Worm (Caenorhabditis elegans): ENCODE measurements around the gene best-16.

best-16 gene

ce11 chrIV:7180304-7180703 is 15.3 kb downstream of the best-16 start, which contains the start of gene cest-10:
TSS of gene cest-10 (plus strand) at chrIV:7180557.
- TF ChIP-seq unc-120 (tag; optimal IDR thresholded peaks at IDR 0.05; ENCODE audit: poor library complexity, severe bottlenecking), result no peak
- no peak for TF ChIP-seq lsy-2 (tag; optimal IDR thresholded peaks at IDR 0.05)
- TF ChIP-seq nhr-28 (tag; optimal IDR thresholded peaks at IDR 0.05), result no peak
- no peak for TF ChIP-seq unc-62 (GFP tag; optimal IDR thresholded peaks at IDR 0.05)
- TF ChIP-seq drap-1 (GFP tag; optimal IDR thresholded peaks at IDR 0.05), result no peak
- TF ChIP-seq M03D4.4 (tag; optimal IDR thresholded peaks at IDR 0.05), result no peak
- TF ChIP-seq cnd-1 (tag; optimal IDR thresholded peaks at IDR 0.05), result no peak
- TF ChIP-seq tbx-8 (GFP tag; optimal IDR thresholded peaks at IDR 0.05), result no peak

DNA sequence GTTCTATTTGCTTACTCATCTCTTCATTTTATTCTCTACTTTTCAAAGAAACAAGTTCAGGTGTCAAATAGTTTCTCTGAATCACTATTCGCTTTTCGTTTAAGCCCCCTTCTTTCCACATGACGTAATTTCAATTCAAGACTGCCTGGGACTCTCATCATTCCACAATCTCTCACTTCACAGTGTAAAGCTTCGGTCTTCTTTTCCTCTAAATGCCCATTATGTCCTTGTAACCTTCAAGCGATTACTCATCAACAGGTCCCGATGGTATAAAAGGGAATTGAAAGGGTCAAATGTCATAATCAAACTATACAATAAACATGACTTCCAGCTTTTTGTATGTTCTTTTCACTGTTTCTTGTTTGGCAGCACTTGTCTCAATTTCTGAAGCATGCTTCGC is 16.7 kb downstream of the best-16 start, which contains the start of gene C42D4.3:
TSS of gene C42D4.3 (plus strand) at position 298 of the 400 bp plus-strand sequence.
- no peak for TF ChIP-seq unc-62 (GFP tag; optimal IDR thresholded peaks at IDR 0.05)
- TF ChIP-seq nhr-2 (tag; optimal IDR thresholded peaks at IDR 0.05), result no peak
- no peak for TF ChIP-seq zip-8 (tag; optimal IDR thresholded peaks at IDR 0.05)
- no peak for TF ChIP-seq ceh-39 (tag; optimal IDR thresholded peaks at IDR 0.05)
- TF ChIP-seq M03D4.4 (tag; optimal IDR thresholded peaks at IDR 0.05), result no peak
- no peak for TF ChIP-seq pha-4 (tag; optimal IDR thresholded peaks at IDR 0.05)
- no peak for TF ChIP-seq flh-1 (GFP tag; optimal IDR thresholded peaks at IDR 0.05)
- no peak for TF ChIP-seq lin-32 (GFP tag; optimal IDR thresholded peaks at IDR 0.05)
- no peak for TF ChIP-seq nhr-28 (tag; optimal IDR thresholded peaks at IDR 0.05)
- TF ChIP-seq unc-120 (tag; optimal IDR thresholded peaks at IDR 0.05; ENCODE audit: poor library complexity, severe bottlenecking), result no peak
- no peak for TF ChIP-seq lsy-2 (tag; optimal IDR thresholded peaks at IDR 0.05)
- no peak for TF ChIP-seq ces-1 (GFP tag; optimal IDR thresholded peaks at IDR 0.05)
- no peak for TF ChIP-seq nhr-76 (tag; optimal IDR thresholded peaks at IDR 0.05)
- no peak for TF ChIP-seq ztf-11 (tag; optimal IDR thresholded peaks at IDR 0.05)
- TF ChIP-seq elt-1 (tag; optimal IDR thresholded peaks at IDR 0.05; ENCODE audit: borderline replicate concordance, insufficient read depth), result no peak
- TF ChIP-seq bed-3 (GFP tag; optimal IDR thresholded peaks at IDR 0.05), result no peak
- no peak for TF ChIP-seq ceh-83 (GFP tag; optimal IDR thresholded peaks at IDR 0.05)
- TF ChIP-seq sem-2 (GFP tag; optimal IDR thresholded peaks at IDR 0.05), result no peak
- no peak for TF ChIP-seq snpc-4 (tag; optimal IDR thresholded peaks at IDR 0.05)
- no peak for TF ChIP-seq cnd-1 (tag; optimal IDR thresholded peaks at IDR 0.05)

ce11 chrIV:7176887-7177286 is 18.7 kb downstream of the best-16 start, which contains the start of gene str-44:
TSS of gene str-44 (plus strand) at chrIV:7177187.
- TF ChIP-seq M03D4.4 (tag; optimal IDR thresholded peaks at IDR 0.05), result no peak
- no peak for TF ChIP-seq unc-39 (tag; optimal IDR thresholded peaks at IDR 0.05)
- TF ChIP-seq cnd-1 (tag; optimal IDR thresholded peaks at IDR 0.05), result no peak
- TF ChIP-seq lin-32 (GFP tag; optimal IDR thresholded peaks at IDR 0.05), result no peak
- no peak for TF ChIP-seq tbx-8 (GFP tag; optimal IDR thresholded peaks at IDR 0.05)
- no peak for TF ChIP-seq nhr-237 (tag; optimal IDR thresholded peaks at IDR 0.05)
- TF ChIP-seq bed-3 (GFP tag; optimal IDR thresholded peaks at IDR 0.05), result no peak

ce11 chrIV:7175346-7175745 is 20.3 kb downstream of the best-16 start, which contains the start of gene C42D4.19:
TSS of gene C42D4.19 (plus strand) at chrIV:7175646.
- no peak for TF ChIP-seq ceh-83 (GFP tag; optimal IDR thresholded peaks at IDR 0.05)
- TF ChIP-seq ztf-11 (tag; optimal IDR thresholded peaks at IDR 0.05), result no peak
- TF ChIP-seq ham-2 (GFP tag; optimal IDR thresholded peaks at IDR 0.05), result no peak
- no peak for TF ChIP-seq tbx-8 (GFP tag; optimal IDR thresholded peaks at IDR 0.05)

ce11 chrIV:7173489-7173888 is 22.1 kb downstream of the best-16 start, which contains the start of gene str-1:
TSS of gene str-1 (plus strand) at chrIV:7173789.
- no peak for TF ChIP-seq nhr-76 (tag; optimal IDR thresholded peaks at IDR 0.05)
- no peak for TF ChIP-seq unc-62 (GFP tag; optimal IDR thresholded peaks at IDR 0.05)
- TF ChIP-seq ceh-83 (GFP tag; optimal IDR thresholded peaks at IDR 0.05), result no peak
- TF ChIP-seq cnd-1 (tag; optimal IDR thresholded peaks at IDR 0.05), result no peak
- no peak for TF ChIP-seq drap-1 (GFP tag; optimal IDR thresholded peaks at IDR 0.05)
- no peak for TF ChIP-seq nhr-28 (tag; optimal IDR thresholded peaks at IDR 0.05)
- no peak for TF ChIP-seq nhr-2 (tag; optimal IDR thresholded peaks at IDR 0.05)
- TF ChIP-seq nhr-12 (tag; optimal IDR thresholded peaks at IDR 0.05), result no peak
- TF ChIP-seq mep-1 (tag; optimal IDR thresholded peaks at IDR 0.05), result no peak
- no peak for TF ChIP-seq blmp-1 (tag; optimal IDR thresholded peaks at IDR 0.05)
- TF ChIP-seq ces-1 (GFP tag; optimal IDR thresholded peaks at IDR 0.05), result no peak
- no peak for TF ChIP-seq elt-1 (tag; optimal IDR thresholded peaks at IDR 0.05; ENCODE audit: borderline replicate concordance, insufficient read depth)
- no peak for TF ChIP-seq sem-2 (GFP tag; optimal IDR thresholded peaks at IDR 0.05)
- TF ChIP-seq unc-120 (tag; optimal IDR thresholded peaks at IDR 0.05; ENCODE audit: poor library complexity, severe bottlenecking), result no peak
- no peak for TF ChIP-seq nhr-237 (tag; optimal IDR thresholded peaks at IDR 0.05)
- TF ChIP-seq lin-13 (tag; optimal IDR thresholded peaks at IDR 0.05), result no peak
- TF ChIP-seq lin-32 (GFP tag; optimal IDR thresholded peaks at IDR 0.05), result no peak
